Worm (Caenorhabditis elegans): ENCODE data around the gene F55H2.5.

DNA sequence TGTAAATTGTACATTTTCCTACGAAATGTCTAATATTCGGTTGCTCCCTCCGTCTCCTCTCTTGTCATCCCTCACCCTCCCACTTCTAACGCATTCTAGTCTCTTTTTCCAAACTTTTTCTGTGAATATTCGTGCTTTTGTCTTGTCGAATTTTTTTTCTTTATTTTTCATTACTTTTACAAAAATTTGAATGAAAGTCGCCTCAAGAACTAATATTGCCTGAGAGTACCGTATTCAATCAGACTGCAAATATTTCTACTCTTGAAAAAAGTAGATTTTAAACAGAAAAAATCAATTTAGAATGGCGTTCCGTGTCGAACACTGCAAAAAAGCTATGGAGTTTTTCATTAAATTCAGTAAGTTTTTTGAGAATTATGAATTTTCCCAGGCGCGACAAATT, 45.0 kb downstream of the F55H2.5 start, which contains the start of gene ZK1098.11:
- TF ChIP-seq unc-62 (GFP tag; optimal IDR thresholded peaks at IDR 0.05), result no peak
- TF ChIP-seq mab-5 (tag; optimal IDR thresholded peaks at IDR 0.05), result no peak
- TF ChIP-seq snpc-4 (tag; optimal IDR thresholded peaks at IDR 0.05), result no peak
- no peak for TF ChIP-seq tbx-8 (GFP tag; optimal IDR thresholded peaks at IDR 0.05)
- TF ChIP-seq mls-2 (tag; optimal IDR thresholded peaks at IDR 0.05), result no peak
- no peak for TF ChIP-seq sem-2 (GFP tag; optimal IDR thresholded peaks at IDR 0.05)
- TF ChIP-seq elt-3 (tag; optimal IDR thresholded peaks at IDR 0.05), result no peak
- no peak for TF ChIP-seq ztf-11 (tag; optimal IDR thresholded peaks at IDR 0.05)

All from whole organism, mixed stage, embryonic.